Worm (Caenorhabditis elegans): ENCODE measurements around the gene gyf-1.

gyf-1 gene

ce11 chrII:6679724-6680123, 4.3 kb upstream of the gyf-1 start, which contains the start of gene ift-74:
Gene ift-74, plus strand, starts transcription at chrII:6680024.
- TF ChIP-seq fkh-2 (tag; optimal IDR thresholded peaks at IDR 0.05) = no peak
- no peak for TF ChIP-seq elt-2 (tag; optimal IDR thresholded peaks at IDR 0.05)
- no peak for TF ChIP-seq nhr-23 (tag; optimal IDR thresholded peaks at IDR 0.05)
- TF ChIP-seq egl-27 (tag; optimal IDR thresholded peaks at IDR 0.05) = no peak
- TF ChIP-seq eor-1 (tag; optimal IDR thresholded peaks at IDR 0.05) = no peak
- TF ChIP-seq nhr-76 (tag; optimal IDR thresholded peaks at IDR 0.05) = no peak
- TF ChIP-seq jun-1 (tag; optimal IDR thresholded peaks at IDR 0.05) = no peak
- TF ChIP-seq tbx-2 (tag; optimal IDR thresholded peaks at IDR 0.05) = no peak
- no peak for TF ChIP-seq nhr-25 (tag; optimal IDR thresholded peaks at IDR 0.05)
- no peak for TF ChIP-seq hmg-11 (tag; optimal IDR thresholded peaks at IDR 0.05)
- no peak for TF ChIP-seq nhr-237 (tag; optimal IDR thresholded peaks at IDR 0.05)
- no peak for TF ChIP-seq elt-1 (tag; optimal IDR thresholded peaks at IDR 0.05)
- TF ChIP-seq fos-1 (tag; optimal IDR thresholded peaks at IDR 0.05) = no peak
- no peak for TF ChIP-seq ztf-11 (tag; optimal IDR thresholded peaks at IDR 0.05)
- no peak for TF ChIP-seq mdl-1 (tag; optimal IDR thresholded peaks at IDR 0.05)

- no peak for TF ChIP-seq ztf-4 (tag; optimal IDR thresholded peaks at IDR 0.05)
- TF ChIP-seq nhr-25 (tag; optimal IDR thresholded peaks at IDR 0.05) = no peak
- peak; percentile 76 for TF ChIP-seq pqm-1 (tag; optimal IDR thresholded peaks at IDR 0.05)
- TF ChIP-seq nhr-23 (tag; optimal IDR thresholded peaks at IDR 0.05) = no peak
- TF ChIP-seq elt-2 (tag; optimal IDR thresholded peaks at IDR 0.05) = peak; percentile 59
These were observed 2.6 kb upstream of the gyf-1 start for ce11 chrII:6681478-6681877.

- TF ChIP-seq snpc-4 (tag; optimal IDR thresholded peaks at IDR 0.05) (no peak), nhr-25 (tag; optimal IDR thresholded peaks at IDR 0.05) (peak; percentile 14), zag-1 (tag; optimal IDR thresholded peaks at IDR 0.05) (no peak)
These were observed 1.1 kb upstream of the gyf-1 start for ce11 chrII:6682918-6683317.

ce11 chrII:6685964-6686363, 1.9 kb downstream of the gyf-1 start:
- TF ChIP-seq pha-4 (tag; optimal IDR thresholded peaks at IDR 0.05) (no peak), ztf-11 (tag; optimal IDR thresholded peaks at IDR 0.05) (no peak), R02D3.7 (tag; optimal IDR thresholded peaks at IDR 0.05) (no peak), unc-62 (GFP tag; optimal IDR thresholded peaks at IDR 0.05) (no peak), snpc-4 (tag; optimal IDR thresholded peaks at IDR 0.05) (no peak), egl-5 (tag; optimal IDR thresholded peaks at IDR 0.05) (no peak), elt-3 (tag; optimal IDR thresholded peaks at IDR 0.05) (no peak), ceh-28 (tag; optimal IDR thresholded peaks at IDR 0.05) (no peak), mml-1 (tag; optimal IDR thresholded peaks at IDR 0.05) (no peak), nfya-1 (tag; optimal IDR thresholded peaks at IDR 0.05; ENCODE audit: insufficient read depth) (no peak), zag-1 (tag; optimal IDR thresholded peaks at IDR 0.05) (no peak), nhr-43 (tag; optimal IDR thresholded peaks at IDR 0.05; ENCODE audit: poor library complexity, severe bottlenecking) (no peak), nhr-11 (tag; optimal IDR thresholded peaks at IDR 0.05) (no peak), ama-1 (optimal IDR thresholded peaks at IDR 0.05) (no peak), sea-2 (GFP tag; optimal IDR thresholded peaks at IDR 0.05) (no peak), fkh-10 (GFP tag; optimal IDR thresholded peaks at IDR 0.05) (no peak), elt-1 (tag; optimal IDR thresholded peaks at IDR 0.05) (no peak), aly-2 (tag; optimal IDR thresholded peaks at IDR 0.05) (no peak), nhr-23 (tag; optimal IDR thresholded peaks at IDR 0.05) (no peak)

ce11 chrII:6689088-6689487, 5.1 kb downstream of the gyf-1 start:
- TF ChIP-seq nhr-11 (tag; optimal IDR thresholded peaks at IDR 0.05) (peak; percentile 63), nhr-12 (tag; optimal IDR thresholded peaks at IDR 0.05) (no peak), mml-1 (tag; optimal IDR thresholded peaks at IDR 0.05) (no peak)

ce11 chrII:6695388-6695787, 11.4 kb downstream of the gyf-1 start, which contains the start of gene C18H9.5:
Gene C18H9.5, minus strand, starts transcription at chrII:6695566.
- TF ChIP-seq jun-1 (tag; optimal IDR thresholded peaks at IDR 0.05) = no peak
- TF ChIP-seq unc-39 (tag; optimal IDR thresholded peaks at IDR 0.05) = no peak
- TF ChIP-seq eor-1 (tag; optimal IDR thresholded peaks at IDR 0.05) = no peak
- TF ChIP-seq sea-2 (GFP tag; optimal IDR thresholded peaks at IDR 0.05) = no peak
- TF ChIP-seq snpc-4 (tag; optimal IDR thresholded peaks at IDR 0.05) = no peak
- TF ChIP-seq ceh-28 (tag; optimal IDR thresholded peaks at IDR 0.05) = no peak
- no peak for TF ChIP-seq ztf-11 (tag; optimal IDR thresholded peaks at IDR 0.05)
- TF ChIP-seq ceh-16 (tag; optimal IDR thresholded peaks at IDR 0.05) = no peak
- TF ChIP-seq pqm-1 (tag; optimal IDR thresholded peaks at IDR 0.05) = no peak
